Worm (Caenorhabditis elegans) whole organism, L1 larva: ENCODE data around the gene K01A2.10.

Experiments
- C04F5.9 ChIP-seq: sonication (generic microtip); optimal IDR thresholded peaks from 2 replicates; lab custom pipeline; 2016; ENCODE audit warnings: missing genetic modification characterization, missing compliant biosample characterization
- C16A3.4 ChIP-seq: fragments of 150-350 bp; optimal IDR thresholded peaks from 2 replicates; lab custom pipeline; 2014; ENCODE audit warnings: missing biosample characterization, missing genetic modification characterization
- alr-1 ChIP-seq: fragments of 200-800 bp; sonication (Bioruptor generic); optimal IDR thresholded peaks from 2 replicates; lab custom pipeline; 2018; ENCODE audit warnings: borderline replicate concordance, mild to moderate bottlenecking, missing genetic modification characterization, missing compliant biosample characterization
- blmp-1 ChIP-seq: fragments of 150-350 bp; optimal IDR thresholded peaks from 2 replicates; lab custom pipeline; 2014; ENCODE audit warnings: missing biosample characterization, missing genetic modification characterization
- ceh-8 ChIP-seq: fragments of 200-800 bp; sonication (Bioruptor generic); optimal IDR thresholded peaks from 2 replicates; lab custom pipeline; 2018; ENCODE audit warnings: mild to moderate bottlenecking, missing genetic modification characterization, moderate library complexity, missing compliant biosample characterization
- ceh-88 ChIP-seq: fragments of 200-800 bp; sonication (Bioruptor generic); IDR thresholded peaks from 2 replicates; pipeline ENCODE4 v1.3.6; 2022; ENCODE audit warnings: missing genetic modification characterization, missing compliant biosample characterization
- dpl-1 ChIP-seq, 3 experiments: fragments of 150-350 bp in 2 of 3; sonication (generic microtip) in 1 of 3; optimal IDR thresholded peaks; 2 replicates each; lab custom pipeline; 2014 to 2017; ENCODE audit warnings: missing biosample characterization in 3 of 3, missing genetic modification characterization in 3 of 3, missing genetic modification reagents in 3 of 3
- efl-1 ChIP-seq, 4 experiments: fragments of 150-350 bp; optimal IDR thresholded peaks in 3 of 4; peaks in 1 of 4; 1 replicate in 1 of 4; 2 replicates in 3 of 4; lab custom pipeline; 2014; ENCODE audit warnings: missing biosample characterization in 2 of 4, missing genetic modification characterization in 2 of 4, missing genetic modification reagents in 2 of 4
- efl-3 ChIP-seq: fragments of 200-800 bp; sonication (Bioruptor generic); optimal IDR thresholded peaks from 2 replicates; lab custom pipeline; 2018; ENCODE audit warnings: mild to moderate bottlenecking, missing genetic modification characterization, missing compliant biosample characterization
- egl-13 ChIP-seq: sonication (generic microtip); optimal IDR thresholded peaks from 2 replicates; lab custom pipeline; 2016; ENCODE audit warnings: missing genotype, missing genetic modification reagents, missing genetic modification characterization, missing compliant biosample characterization
- egl-27 ChIP-seq, 2 experiments: fragments of 150-350 bp in 1 of 2; sonication (generic microtip); optimal IDR thresholded peaks; 3 replicates each; lab custom pipeline; 2017 to 2018; ENCODE audit warnings: missing biosample characterization in 2 of 2, missing genetic modification characterization in 2 of 2, missing genetic modification reagents in 2 of 2
- elt-2 ChIP-seq: sonication (generic microtip); optimal IDR thresholded peaks from 2 replicates; lab custom pipeline; 2016; ENCODE audit warnings: missing genetic modification characterization, mild to moderate bottlenecking, inconsistent platforms, missing compliant biosample characterization, missing genetic modification reagents
- elt-3 ChIP-seq, 6 experiments: fragments of 150-350 bp in 1 of 6; sonication (generic microtip); optimal IDR thresholded peaks; 2 replicates each; lab custom pipeline; 2017 to 2018; ENCODE audit warnings: missing biosample characterization in 6 of 6, missing genetic modification characterization in 6 of 6, inconsistent platforms in 1 of 6
- fos-1 ChIP-seq: fragments of 150-350 bp; optimal IDR thresholded peaks from 2 replicates; lab custom pipeline; 2014; ENCODE audit warnings: missing biosample characterization, missing genetic modification characterization
- hlh-17 ChIP-seq: fragments of 200-800 bp; sonication (Bioruptor generic); optimal IDR thresholded peaks from 2 replicates; lab custom pipeline; 2018; ENCODE audit warnings: missing genetic modification characterization, mild to moderate bottlenecking, missing compliant biosample characterization, moderate library complexity, borderline replicate concordance
- isw-1 ChIP-seq: fragments of 200-800 bp; sonication (Bioruptor generic); IDR thresholded peaks from 2 replicates; pipeline ENCODE4 v1.3.6; 2022; ENCODE audit warnings: missing genetic modification characterization, missing compliant biosample characterization
- lin-14 ChIP-seq: fragments of 200-800 bp; sonication (Bioruptor generic); optimal IDR thresholded peaks from 2 replicates; lab custom pipeline; 2018; ENCODE audit warnings: mild to moderate bottlenecking, missing genetic modification characterization, moderate library complexity, missing compliant biosample characterization
- lin-35 ChIP-seq, 2 experiments: fragments of 150-350 bp; optimal IDR thresholded peaks; 2 replicates each; lab custom pipeline; 2014; ENCODE audit warnings: missing biosample characterization in 2 of 2, missing genetic modification characterization in 2 of 2, missing genetic modification reagents in 2 of 2
- lir-3 ChIP-seq: sonication (generic microtip); optimal IDR thresholded peaks from 2 replicates; lab custom pipeline; 2016; ENCODE audit warnings: mild to moderate bottlenecking, missing genetic modification characterization, moderate library complexity, missing compliant biosample characterization; ENCODE audit not compliant: poor library complexity
- lsy-2 ChIP-seq, 2 experiments: fragments of 150-350 bp; optimal IDR thresholded peaks; 2 replicates each; lab custom pipeline; 2014; ENCODE audit warnings: missing biosample characterization in 2 of 2, missing genetic modification characterization in 2 of 2
- nhr-11 ChIP-seq: fragments of 150-350 bp; optimal IDR thresholded peaks from 2 replicates; lab custom pipeline; 2014; ENCODE audit warnings: missing biosample characterization, missing genetic modification characterization
- nhr-12 ChIP-seq: sonication (generic microtip); optimal IDR thresholded peaks from 2 replicates; lab custom pipeline; 2017; ENCODE audit warnings: missing biosample characterization, missing genetic modification characterization
- nhr-71 ChIP-seq: sonication (generic microtip); optimal IDR thresholded peaks from 2 replicates; lab custom pipeline; 2016; ENCODE audit warnings: mild to moderate bottlenecking, missing genetic modification characterization, moderate library complexity, missing compliant biosample characterization
- nhr-76 ChIP-seq: sonication (generic microtip); optimal IDR thresholded peaks from 2 replicates; lab custom pipeline; 2017; ENCODE audit warnings: missing biosample characterization, missing genetic modification characterization
- nhr-85 ChIP-seq: sonication (generic microtip); peaks from one replicate; lab custom pipeline; 2016; ENCODE audit warnings: missing genetic modification characterization, inconsistent platforms, missing compliant biosample characterization
- pqm-1 ChIP-seq: sonication (generic microtip); optimal IDR thresholded peaks from 3 replicates; lab custom pipeline; 2017; ENCODE audit warnings: missing biosample characterization, missing genetic modification characterization
- snu-23 ChIP-seq: sonication (generic microtip); optimal IDR thresholded peaks from 2 replicates; lab custom pipeline; 2016; ENCODE audit warnings: missing genetic modification characterization, missing compliant biosample characterization
- sox-4 ChIP-seq: sonication (generic microtip); optimal IDR thresholded peaks from 2 replicates; lab custom pipeline; 2016; ENCODE audit warnings: missing genetic modification characterization, missing compliant biosample characterization
- sptf-1 ChIP-seq: fragments of 150-350 bp; optimal IDR thresholded peaks from 2 replicates; lab custom pipeline; 2014; ENCODE audit warnings: missing biosample characterization, missing genetic modification characterization
- sup-37 ChIP-seq: fragments of 200-800 bp; sonication (Bioruptor generic); optimal IDR thresholded peaks from 2 replicates; lab custom pipeline; 2018; ENCODE audit warnings: mild to moderate bottlenecking, missing genetic modification characterization, missing compliant biosample characterization
- swsn-7 ChIP-seq: sonication (generic microtip); optimal IDR thresholded peaks from 2 replicates; lab custom pipeline; 2016; ENCODE audit warnings: missing genetic modification characterization, missing compliant biosample characterization
- tbx-2 ChIP-seq: sonication (generic microtip); optimal IDR thresholded peaks from 2 replicates; lab custom pipeline; 2016; ENCODE audit warnings: missing genetic modification characterization, missing compliant biosample characterization
- unc-130 ChIP-seq: fragments of 150-350 bp; optimal IDR thresholded peaks from 2 replicates; lab custom pipeline; 2017; ENCODE audit warnings: missing biosample characterization, missing genetic modification characterization, inconsistent platforms
- unc-30 ChIP-seq: sonication (generic microtip); optimal IDR thresholded peaks from 2 replicates; lab custom pipeline; 2017; ENCODE audit warnings: missing biosample characterization, missing genetic modification characterization
- unc-62 ChIP-seq: fragments of 150-350 bp; optimal IDR thresholded peaks from 2 replicates; lab custom pipeline; 2014; ENCODE audit warnings: missing biosample characterization, missing genetic modification reagents, missing genetic modification characterization
- unc-86 ChIP-seq: sonication (generic microtip); optimal IDR thresholded peaks from 2 replicates; lab custom pipeline; 2016; ENCODE audit warnings: missing genetic modification characterization, missing compliant biosample characterization
- vab-15 ChIP-seq: sonication (generic microtip); optimal IDR thresholded peaks from 2 replicates; lab custom pipeline; 2017; ENCODE audit warnings: missing genotype, mild to moderate bottlenecking, missing genetic modification characterization, missing compliant biosample characterization
- xbp-1 ChIP-seq: sonication (generic microtip); optimal IDR thresholded peaks from 2 replicates; lab custom pipeline; 2016; ENCODE audit warnings: missing genetic modification characterization, missing compliant biosample characterization
- zag-1 ChIP-seq: fragments of 150-350 bp; optimal IDR thresholded peaks from 2 replicates; lab custom pipeline; 2014; ENCODE audit warnings: missing biosample characterization, missing genetic modification characterization
- zip-4 ChIP-seq: fragments of 200-800 bp; sonication (Bioruptor generic); optimal IDR thresholded peaks from 2 replicates; lab custom pipeline; 2018; ENCODE audit warnings: mild to moderate bottlenecking, missing genetic modification characterization, moderate library complexity, missing compliant biosample characterization
- ztf-4 ChIP-seq: fragments of 150-350 bp; optimal IDR thresholded peaks from 2 replicates; lab custom pipeline; 2014; ENCODE audit warnings: missing biosample characterization, missing genetic modification characterization

K01A2.10 gene

DNA sequence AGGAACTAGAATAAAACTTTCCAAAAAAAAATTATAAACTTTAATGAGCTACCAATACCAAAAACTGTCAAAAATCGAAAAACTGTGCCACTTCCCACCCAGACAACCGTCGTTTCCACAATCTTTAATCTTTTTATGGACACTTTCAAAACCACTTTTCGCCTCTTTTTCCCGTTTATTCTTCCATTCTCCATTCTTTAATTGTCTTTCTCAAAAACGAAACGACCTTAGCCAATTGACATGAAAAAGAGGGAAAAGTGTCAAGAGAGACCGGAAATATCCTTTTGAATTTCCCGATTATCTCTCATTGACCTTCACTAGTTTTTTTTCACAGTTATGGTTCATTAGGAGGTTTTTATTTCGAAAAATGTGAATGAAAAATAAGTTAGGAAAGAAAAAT lies 48.7 kb upstream of the K01A2.10 start:
- TF ChIP-seq nhr-85 (peak; percentile 69), hlh-17 (no peak), blmp-1 (tag; lab: Kevin White, UChicago) (peak; percentile 78), sup-37 (GFP tag; lab: Kevin White, UChicago) (no peak)

DNA sequence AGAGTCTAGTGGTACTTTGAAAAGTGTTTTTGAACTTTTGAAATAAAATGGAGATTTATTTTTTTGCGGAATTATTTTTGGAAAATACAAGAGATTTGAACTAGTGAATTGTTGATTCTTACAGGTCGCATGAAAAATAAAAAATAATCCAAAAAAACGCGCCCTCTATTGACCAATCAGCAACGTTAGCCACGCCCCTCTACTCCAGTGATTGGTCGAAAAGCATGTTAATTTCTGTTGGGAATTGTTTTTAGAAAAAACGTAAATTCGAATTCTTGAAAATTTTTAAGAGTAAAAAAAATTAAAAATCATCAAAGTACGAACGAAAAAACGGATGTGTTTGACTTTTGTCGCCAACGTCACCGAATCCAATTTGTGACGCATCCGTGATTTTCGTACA lies 47.5 kb upstream of the K01A2.10 start:
- TF ChIP-seq egl-13 (tag; lab: Kevin White, UChicago) (no peak), C16A3.4 (no peak), zag-1 (tag; lab: Kevin White, UChicago) (no peak), lin-35 (GFP tag; optimal IDR thresholded peaks at IDR 0.05; lab: Kevin White, UChicago) (no peak), lin-14 (GFP tag; lab: Kevin White, UChicago) (no peak), dpl-1 (GFP tag; optimal IDR thresholded peaks at IDR 0.05; lab: Kevin White, UChicago) (no peak), unc-130 (tag; lab: Kevin White, UChicago) (no peak), unc-86 (tag; lab: Kevin White, UChicago) (no peak), efl-3 (GFP tag; lab: Kevin White, UChicago) (no peak), nhr-12 (tag; lab: Kevin White, UChicago) (no peak), lsy-2 (tag; optimal IDR thresholded peaks at IDR 0.05; lab: Kevin White, UChicago) (no peak), sox-4 (tag; lab: Kevin White, UChicago) (no peak), ceh-88 (GFP tag; lab: Robert Waterston, UW) (no peak), sptf-1 (tag; lab: Kevin White, UChicago) (no peak), isw-1 (GFP tag; lab: Robert Waterston, UW) (no peak), swsn-7 (tag; lab: Kevin White, UChicago) (no peak), efl-1 (optimal IDR thresholded peaks at IDR 0.05; lab: Kevin White, UChicago) (no peak), efl-1 (GFP tag; optimal IDR thresholded peaks at IDR 0.05 in 1 of 2; lab: Kevin White, UChicago) (no peak), ceh-8 (GFP tag; lab: Kevin White, UChicago) (no peak), fos-1 (no peak)

DNA sequence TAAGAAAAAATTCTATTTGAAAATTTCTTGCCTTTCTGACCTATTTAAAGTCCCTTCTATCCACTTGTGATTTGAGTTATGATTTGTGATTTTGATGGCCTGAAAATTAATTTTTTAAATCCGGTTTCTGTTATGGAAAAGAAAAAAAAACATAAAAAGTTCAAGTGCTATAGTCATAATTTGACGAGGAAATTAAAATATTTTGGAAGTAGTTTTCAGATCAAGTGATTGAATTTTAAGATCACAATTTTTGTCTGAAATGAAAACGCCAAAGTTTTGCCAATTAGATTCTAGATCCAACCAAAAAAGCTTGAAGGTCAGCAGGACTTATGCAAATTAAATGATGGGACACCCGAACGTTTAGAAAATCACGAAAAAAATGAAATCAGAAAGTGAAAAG lies 44.6 kb upstream of the K01A2.10 start, which contains the start of gene ptr-3:
Gene ptr-3, minus strand, starts transcription at position 101 of the 400 bp plus-strand sequence.
- TF ChIP-seq lin-35 (GFP tag; optimal IDR thresholded peaks at IDR 0.05; lab: Kevin White, UChicago) (no peak), egl-27 (tag; optimal IDR thresholded peaks at IDR 0.05; lab: Kevin White, UChicago) (no peak), nhr-12 (tag; lab: Kevin White, UChicago) (no peak), nhr-71 (no peak), sptf-1 (tag; lab: Kevin White, UChicago) (no peak), alr-1 (no peak), elt-2 (tag; lab: Kevin White, UChicago) (no peak), C16A3.4 (no peak), zip-4 (no peak), ceh-88 (GFP tag; lab: Robert Waterston, UW) (no peak), ztf-4 (tag; lab: Kevin White, UChicago) (no peak), nhr-11 (tag; lab: Kevin White, UChicago) (no peak), unc-62 (no peak), C04F5.9 (tag; lab: Kevin White, UChicago) (no peak), unc-86 (tag; lab: Kevin White, UChicago) (no peak), tbx-2 (tag; lab: Kevin White, UChicago) (no peak), elt-3 (tag; optimal IDR thresholded peaks at IDR 0.05; lab: Kevin White, UChicago) (no peak), vab-15 (no peak)

DNA sequence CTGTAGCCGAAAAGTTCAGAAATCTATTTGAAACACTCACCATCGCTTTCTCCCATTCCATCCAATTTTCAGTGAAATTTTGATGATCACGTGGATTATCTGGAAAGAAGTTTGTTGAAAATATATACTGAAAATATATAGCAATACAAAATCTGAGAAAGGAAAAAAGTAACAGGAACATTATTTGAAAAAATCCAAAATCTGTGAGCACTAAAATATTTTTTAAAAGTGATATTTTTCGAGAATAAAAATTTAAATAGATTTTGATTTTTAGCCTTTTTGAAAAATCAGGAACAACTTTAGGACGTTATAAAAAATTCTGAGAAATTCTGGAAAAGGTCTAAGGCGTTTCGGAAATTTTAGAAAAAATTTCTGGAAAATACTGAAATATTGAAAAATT lies 34.1 kb upstream of the K01A2.10 start, which contains the start of gene dmsr-4:
Gene dmsr-4, minus strand, starts transcription at position 101 of the 400 bp plus-strand sequence.
- TF ChIP-seq nhr-85 (no peak), lin-35 (GFP tag; optimal IDR thresholded peaks at IDR 0.05; lab: Kevin White, UChicago) (no peak), pqm-1 (tag; lab: Kevin White, UChicago) (no peak), snu-23 (no peak), lin-14 (GFP tag; lab: Kevin White, UChicago) (no peak), sox-4 (tag; lab: Kevin White, UChicago) (no peak), nhr-12 (tag; lab: Kevin White, UChicago) (no peak), xbp-1 (tag; lab: Kevin White, UChicago) (no peak), unc-30 (no peak), nhr-76 (tag; lab: Kevin White, UChicago) (no peak), lir-3 (tag; lab: Kevin White, UChicago) (no peak), nhr-71 (no peak)
